Worm (Caenorhabditis elegans) whole organism, midembryonic: ENCODE results near the gene C24H11.2.
"Not testable (repeated sequence)": the region's sequence is repeated elsewhere in the genome, so short reads cannot be mapped to it uniquely, and the experiment has no call there.

Experiments
- T22C8.4 ChIP-seq: fragments of 200-800 bp; sonication (Bioruptor generic); IDR thresholded peaks from 2 replicates; pipeline ENCODE4 v1.3.6; 2022; ENCODE audit warnings: missing genetic modification characterization, missing compliant biosample characterization
- cog-1 ChIP-seq: sonication (generic microtip); optimal IDR thresholded peaks from 2 replicates; lab custom pipeline; 2016; ENCODE audit warnings: missing genetic modification characterization, missing compliant biosample characterization
- flt-1 ChIP-seq: fragments of 200-800 bp; sonication (Bioruptor generic); IDR thresholded peaks from 2 replicates; pipeline ENCODE4 v1.3.6; 2022; ENCODE audit warnings: missing genetic modification characterization, missing compliant biosample characterization
- klf-2 ChIP-seq: fragments of 200-800 bp; sonication (Bioruptor generic); conservative IDR thresholded peaks from 2 replicates; pipeline ENCODE4 v1.3.6; 2022; ENCODE audit warnings: missing genetic modification reagents, missing genetic modification characterization, missing compliant biosample characterization
- med-1 ChIP-seq: sonication (generic microtip); optimal IDR thresholded peaks from 2 replicates; lab custom pipeline; 2017; ENCODE audit warnings: missing genetic modification characterization, mild to moderate bottlenecking, missing compliant biosample characterization, antibody characterized with exemption, missing genetic modification reagents; ENCODE audit not compliant: insufficient read depth
- ref-1 ChIP-seq: fragments of 200-800 bp; sonication (Bioruptor generic); conservative IDR thresholded peaks from 2 replicates; pipeline ENCODE4 v1.3.6; 2022; ENCODE audit warnings: missing genetic modification reagents, missing genetic modification characterization, missing compliant biosample characterization
- tab-1 ChIP-seq: fragments of 200-800 bp; sonication (Bioruptor generic); IDR thresholded peaks from 2 replicates; pipeline ENCODE4 v1.3.6; 2022; ENCODE audit warnings: missing genetic modification characterization, missing compliant biosample characterization
- ztf-23 ChIP-seq: fragments of 200-800 bp; sonication (Bioruptor generic); IDR thresholded peaks from 2 replicates; pipeline ENCODE4 v1.3.6; 2022; ENCODE audit warnings: missing genetic modification reagents, missing genetic modification characterization, missing compliant biosample characterization
- ztf-29 ChIP-seq: fragments of 200-800 bp; sonication (Bioruptor generic); IDR thresholded peaks from 2 replicates; pipeline ENCODE4 v1.3.6; 2022; ENCODE audit warnings: missing genetic modification reagents, missing genetic modification characterization, missing compliant biosample characterization

C24H11.2 gene

DNA sequence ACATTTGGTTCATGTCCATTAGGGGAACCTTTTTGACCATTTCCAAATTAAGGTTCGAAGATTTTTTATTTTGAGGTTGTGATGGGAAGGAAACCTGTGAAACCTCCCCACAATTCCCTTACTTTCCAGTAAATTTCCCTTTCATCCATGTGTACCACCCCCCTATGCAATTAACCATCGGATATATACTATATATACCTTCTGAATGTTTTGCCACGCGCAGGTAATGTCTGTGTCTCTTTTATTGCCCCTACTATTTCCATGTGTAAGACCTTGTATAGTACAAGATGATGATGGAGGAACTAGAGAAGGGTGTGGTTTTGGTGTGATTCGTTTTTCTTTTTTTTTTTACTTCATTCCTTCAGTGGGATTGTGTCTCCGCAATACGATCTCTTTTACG lies 22.5 kb upstream of the C24H11.2 start:
- no peak for TF ChIP-seq klf-2 (GFP tag; lab: Robert Waterston, UW)
- no peak for TF ChIP-seq ztf-23 (GFP tag; lab: Robert Waterston, UW)
- TF ChIP-seq ztf-29, result no peak
- TF ChIP-seq cog-1 (tag; lab: Kevin White, UChicago), result no peak
- no peak for TF ChIP-seq ref-1
- TF ChIP-seq T22C8.4 (GFP tag; lab: Robert Waterston, UW), result no peak
- no peak for TF ChIP-seq flt-1
- no peak for TF ChIP-seq tab-1 (GFP tag; lab: Robert Waterston, UW)
- no peak for TF ChIP-seq med-1 (GFP tag; lab: Kevin White, UChicago)

DNA sequence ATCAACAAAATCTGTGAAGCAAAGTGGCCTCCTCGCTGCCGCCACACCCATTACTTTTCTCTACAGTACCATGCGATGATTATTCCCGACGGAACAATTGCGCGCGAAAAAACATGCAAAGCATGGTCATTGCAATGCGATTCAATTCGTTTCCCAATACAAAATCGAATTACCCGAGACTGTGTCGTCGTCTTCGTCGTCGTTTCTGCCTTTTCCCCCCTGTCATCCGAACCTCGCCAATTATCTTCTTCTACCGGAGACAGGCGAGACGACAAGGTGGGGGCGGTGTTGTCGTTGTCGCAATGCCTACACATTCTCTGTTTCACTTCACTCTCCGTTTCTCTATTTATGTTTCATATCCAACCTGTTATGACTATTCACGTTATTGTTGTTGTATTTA lies 19.7 kb upstream of the C24H11.2 start:
- TF ChIP-seq med-1 (GFP tag; lab: Kevin White, UChicago) (no peak), T22C8.4 (GFP tag; lab: Robert Waterston, UW) (no peak), klf-2 (GFP tag; lab: Robert Waterston, UW) (no peak), ztf-29 (no peak)

ce11 chrIII:11810447-11810846 lies 18.3 kb upstream of the C24H11.2 start, which contains the start of gene C18D11.6:
Gene C18D11.6, plus strand, starts transcription at chrIII:11810556.
- TF ChIP-seq T22C8.4 (GFP tag; lab: Robert Waterston, UW), result no peak
- TF ChIP-seq ref-1, result no peak

DNA sequence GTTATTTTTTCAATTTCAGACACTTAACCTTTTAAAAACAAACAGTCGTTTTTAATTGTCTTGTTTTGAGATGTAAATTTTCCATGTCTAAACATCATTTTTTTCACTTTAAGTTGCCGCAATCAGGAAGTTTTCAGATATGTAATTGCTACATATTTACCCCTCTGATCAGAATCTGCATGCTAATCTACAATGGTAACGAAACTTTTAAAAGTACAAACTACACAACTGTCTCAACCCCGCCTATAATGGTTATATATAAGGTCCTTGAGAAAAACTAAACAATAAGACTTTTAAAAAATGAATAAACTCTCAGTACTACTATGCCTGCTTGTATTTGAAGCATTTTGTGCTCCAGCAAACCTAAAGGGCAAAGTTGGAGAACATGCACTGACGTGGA lies 16.7 kb upstream of the C24H11.2 start, which contains the start of gene C18D11.9:
C18D11.9 (plus strand) TSS at position 301 of the 400 bp plus-strand sequence.
- no peak for TF ChIP-seq ztf-29
- TF ChIP-seq klf-2 (GFP tag; lab: Robert Waterston, UW), result no peak
- TF ChIP-seq tab-1 (GFP tag; lab: Robert Waterston, UW), result no peak
- no peak for TF ChIP-seq med-1 (GFP tag; lab: Kevin White, UChicago)
- no peak for TF ChIP-seq ref-1
- no peak for TF ChIP-seq T22C8.4 (GFP tag; lab: Robert Waterston, UW)
- TF ChIP-seq flt-1, result no peak
- no peak for TF ChIP-seq ztf-23 (GFP tag; lab: Robert Waterston, UW)
- TF ChIP-seq cog-1 (tag; lab: Kevin White, UChicago), result no peak

ce11 chrIII:11807418-11807817 lies 15.3 kb upstream of the C24H11.2 start, which contains the start of gene C18D11.10:
Gene C18D11.10, plus strand, starts transcription at chrIII:11807718.
- TF ChIP-seq cog-1 (tag; lab: Kevin White, UChicago) (no peak), ref-1 (no peak), flt-1 (no peak), klf-2 (GFP tag; lab: Robert Waterston, UW) (no peak), med-1 (GFP tag; lab: Kevin White, UChicago) (no peak), tab-1 (GFP tag; lab: Robert Waterston, UW) (no peak), ztf-29 (no peak), ztf-23 (GFP tag; lab: Robert Waterston, UW) (no peak), T22C8.4 (GFP tag; lab: Robert Waterston, UW) (no peak)

DNA sequence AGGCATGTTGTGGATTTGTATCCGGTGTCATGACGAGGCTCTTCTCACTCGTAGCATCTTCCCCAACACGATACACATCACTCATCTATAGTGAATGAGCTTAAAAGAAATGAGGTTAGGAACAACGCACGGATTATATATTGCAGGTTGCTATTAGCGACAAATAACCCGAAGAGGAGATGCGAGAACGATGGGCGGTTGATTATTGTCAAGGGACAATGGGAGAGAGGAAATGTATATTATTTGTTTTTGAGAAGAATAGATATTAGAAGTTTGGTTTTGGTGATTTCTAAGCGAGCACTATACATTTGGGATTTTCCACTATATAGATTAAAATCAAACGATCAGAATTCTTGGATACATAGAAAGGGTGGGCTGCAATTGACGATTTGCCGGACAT lies 14.6 kb upstream of the C24H11.2 start, which contains the start of gene C18D11.7:
C18D11.7 (minus strand) TSS at position 101 of the 400 bp plus-strand sequence.
- TF ChIP-seq cog-1 (tag; lab: Kevin White, UChicago) (no peak), ref-1 (no peak)

- TF ChIP-seq ztf-29 (no peak), med-1 (GFP tag; lab: Kevin White, UChicago) (no peak), klf-2 (GFP tag; lab: Robert Waterston, UW) (no peak), cog-1 (tag; lab: Kevin White, UChicago) (no peak), T22C8.4 (GFP tag; lab: Robert Waterston, UW) (no peak), flt-1 (no peak), tab-1 (GFP tag; lab: Robert Waterston, UW) (no peak), ref-1 (no peak), ztf-23 (GFP tag; lab: Robert Waterston, UW) (no peak)
These were observed 3.3 kb upstream of the C24H11.2 start, which contains the start of gene twk-39 for ce11 chrIII:11795448-11795847. Gene twk-39, plus strand, starts transcription at chrIII:11795748.

- TF ChIP-seq T22C8.4 (GFP tag; lab: Robert Waterston, UW), result no peak
- no peak for TF ChIP-seq ref-1
- TF ChIP-seq cog-1 (tag; lab: Kevin White, UChicago), result no peak
- TF ChIP-seq tab-1 (GFP tag; lab: Robert Waterston, UW), result no peak
- no peak for TF ChIP-seq med-1 (GFP tag; lab: Kevin White, UChicago)
- TF ChIP-seq ztf-23 (GFP tag; lab: Robert Waterston, UW), result no peak
- TF ChIP-seq klf-2 (GFP tag; lab: Robert Waterston, UW), result no peak
- TF ChIP-seq flt-1, result no peak
- TF ChIP-seq ztf-29, result no peak
These were observed 2.2 kb upstream of the C24H11.2 start for ce11 chrIII:11794389-11794788.

DNA sequence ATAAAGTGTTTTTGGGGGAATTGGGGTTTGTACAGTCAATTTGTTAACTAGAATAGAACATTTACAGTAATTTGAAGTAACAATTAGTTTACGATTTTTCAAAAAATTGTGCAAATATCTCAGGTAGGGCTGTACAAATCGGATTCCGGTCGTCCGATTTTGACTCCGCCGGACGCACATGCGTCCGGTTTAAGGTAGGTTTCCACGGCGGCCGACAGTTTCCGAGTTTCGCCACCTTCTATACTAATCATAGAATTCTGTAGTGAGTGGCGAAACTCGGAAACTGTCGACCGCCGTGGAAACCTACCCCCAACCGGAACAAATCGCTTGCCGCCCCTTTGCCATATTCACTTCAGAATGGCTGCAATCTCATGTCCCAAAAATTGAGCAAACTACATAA lies 2.7 kb downstream of the C24H11.2 start:
- no peak for TF ChIP-seq T22C8.4 (GFP tag; lab: Robert Waterston, UW)
- TF ChIP-seq ref-1, result no peak
- no peak for TF ChIP-seq cog-1 (tag; lab: Kevin White, UChicago)
- no peak for TF ChIP-seq flt-1
- TF ChIP-seq med-1 (GFP tag; lab: Kevin White, UChicago), result no peak
- TF ChIP-seq ztf-23 (GFP tag; lab: Robert Waterston, UW), result no peak
- no peak for TF ChIP-seq tab-1 (GFP tag; lab: Robert Waterston, UW)
- no peak for TF ChIP-seq klf-2 (GFP tag; lab: Robert Waterston, UW)
- TF ChIP-seq ztf-29, result no peak

ce11 chrIII:11787376-11787775 lies 4.8 kb downstream of the C24H11.2 start, which contains the start of gene C24H11.1:
Gene C24H11.1, plus strand, starts transcription at chrIII:11787676.
- not testable (repeated sequence) for TF ChIP-seq cog-1 (tag; lab: Kevin White, UChicago); flt-1; klf-2 (GFP tag; lab: Robert Waterston, UW)
